Worm (Caenorhabditis elegans) whole organism, L1 larva: ENCODE data around the gene Y48A6B.14.

Source experiments
- C04F5.9 ChIP-seq: sonication (generic microtip); optimal IDR thresholded peaks from 2 replicates; lab custom pipeline; 2016; ENCODE audit warnings: missing genetic modification characterization, missing compliant biosample characterization
- C34B4.2 ChIP-seq: sonication (generic microtip); optimal IDR thresholded peaks from 2 replicates; lab custom pipeline; 2017; ENCODE audit warnings: mild to moderate bottlenecking, missing genetic modification characterization, missing compliant biosample characterization
- F16B12.6 ChIP-seq: fragments of 150-350 bp; optimal IDR thresholded peaks from 2 replicates; lab custom pipeline; 2014; ENCODE audit warnings: missing biosample characterization, missing genetic modification characterization
- Y116A8C.19 ChIP-seq: sonication (generic microtip); optimal IDR thresholded peaks from 2 replicates; lab custom pipeline; 2016; ENCODE audit warnings: missing compliant biosample characterization, missing genetic modification characterization, borderline replicate concordance
- aha-1 ChIP-seq: fragments of 150-350 bp; optimal IDR thresholded peaks from 2 replicates; lab custom pipeline; 2014; ENCODE audit warnings: missing biosample characterization, missing genetic modification characterization
- alr-1 ChIP-seq: fragments of 200-800 bp; sonication (Bioruptor generic); optimal IDR thresholded peaks from 2 replicates; lab custom pipeline; 2018; ENCODE audit warnings: borderline replicate concordance, mild to moderate bottlenecking, missing genetic modification characterization, missing compliant biosample characterization
- ceh-8 ChIP-seq: fragments of 200-800 bp; sonication (Bioruptor generic); optimal IDR thresholded peaks from 2 replicates; lab custom pipeline; 2018; ENCODE audit warnings: mild to moderate bottlenecking, missing genetic modification characterization, moderate library complexity, missing compliant biosample characterization
- ceh-82 ChIP-seq, 3 experiments: fragments of 150-350 bp in 1 of 3; sonication (generic microtip) in 2 of 3; optimal IDR thresholded peaks; 2 replicates each; lab custom pipeline; 2014 to 2017; ENCODE audit warnings: missing biosample characterization in 3 of 3, missing genetic modification characterization in 3 of 3
- ces-1 ChIP-seq: fragments of 150-350 bp; optimal IDR thresholded peaks from 2 replicates; lab custom pipeline; 2014; ENCODE audit warnings: missing biosample characterization, missing genetic modification reagents, missing genetic modification characterization
- efl-1 ChIP-seq, 4 experiments: fragments of 150-350 bp; optimal IDR thresholded peaks in 3 of 4; peaks in 1 of 4; 1 replicate in 1 of 4; 2 replicates in 3 of 4; lab custom pipeline; 2014; ENCODE audit warnings: missing biosample characterization in 2 of 4, missing genetic modification characterization in 2 of 4, missing genetic modification reagents in 2 of 4
- efl-3 ChIP-seq: fragments of 200-800 bp; sonication (Bioruptor generic); optimal IDR thresholded peaks from 2 replicates; lab custom pipeline; 2018; ENCODE audit warnings: mild to moderate bottlenecking, missing genetic modification characterization, missing compliant biosample characterization
- egl-13 ChIP-seq: sonication (generic microtip); optimal IDR thresholded peaks from 2 replicates; lab custom pipeline; 2016; ENCODE audit warnings: missing genotype, missing genetic modification reagents, missing genetic modification characterization, missing compliant biosample characterization
- egl-27 ChIP-seq, 2 experiments: fragments of 150-350 bp in 1 of 2; sonication (generic microtip); optimal IDR thresholded peaks; 3 replicates each; lab custom pipeline; 2017 to 2018; ENCODE audit warnings: missing biosample characterization in 2 of 2, missing genetic modification characterization in 2 of 2, missing genetic modification reagents in 2 of 2
- fkh-4 ChIP-seq: sonication (generic microtip); optimal IDR thresholded peaks from 2 replicates; lab custom pipeline; 2016; ENCODE audit warnings: missing compliant biosample characterization, missing genetic modification characterization, borderline replicate concordance
- fkh-8 ChIP-seq: sonication (generic microtip); optimal IDR thresholded peaks from 2 replicates; lab custom pipeline; 2016; ENCODE audit warnings: mild to moderate bottlenecking, missing genetic modification characterization, missing compliant biosample characterization
- grh-1 ChIP-seq: fragments of 200-800 bp; sonication (Bioruptor generic); IDR thresholded peaks from 2 replicates; pipeline ENCODE4 v1.3.6; 2022; ENCODE audit warnings: missing genetic modification reagents, missing genetic modification characterization, missing compliant biosample characterization
- hlh-4 ChIP-seq: sonication (generic microtip); optimal IDR thresholded peaks from 2 replicates; lab custom pipeline; 2016; ENCODE audit warnings: mild to moderate bottlenecking, missing genetic modification characterization, missing compliant biosample characterization
- jun-1 ChIP-seq: fragments of 150-350 bp; optimal IDR thresholded peaks from 2 replicates; lab custom pipeline; 2014; ENCODE audit warnings: missing biosample characterization, missing genetic modification reagents, missing genetic modification characterization
- lin-13 ChIP-seq: fragments of 150-350 bp; optimal IDR thresholded peaks from 2 replicates; lab custom pipeline; 2014; ENCODE audit warnings: missing biosample characterization, missing genetic modification reagents, missing genetic modification characterization
- lin-15B ChIP-seq: fragments of 150-350 bp; sonication (generic microtip); optimal IDR thresholded peaks from 3 replicates; lab custom pipeline; 2014; ENCODE audit warnings: missing biosample characterization, missing genetic modification characterization
- lin-35 ChIP-seq, 2 experiments: fragments of 150-350 bp; optimal IDR thresholded peaks; 2 replicates each; lab custom pipeline; 2014; ENCODE audit warnings: missing biosample characterization in 2 of 2, missing genetic modification characterization in 2 of 2, missing genetic modification reagents in 2 of 2
- lin-39 ChIP-seq: fragments of 150-350 bp; optimal IDR thresholded peaks from 2 replicates; lab custom pipeline; 2014; ENCODE audit warnings: missing biosample characterization, missing genetic modification reagents, missing genetic modification characterization
- mab-9 ChIP-seq: fragments of 200-800 bp; sonication (Bioruptor generic); IDR thresholded peaks from 2 replicates; pipeline ENCODE4 v1.3.6; 2022; ENCODE audit warnings: missing genetic modification reagents, missing genetic modification characterization, missing compliant biosample characterization
- mdl-1 ChIP-seq, 2 experiments: fragments of 150-350 bp; optimal IDR thresholded peaks; 2 replicates each; lab custom pipeline; 2014 to 2017; ENCODE audit warnings: missing biosample characterization in 2 of 2, missing genetic modification characterization in 2 of 2, inconsistent platforms in 1 of 2
- nhr-11 ChIP-seq: fragments of 150-350 bp; optimal IDR thresholded peaks from 2 replicates; lab custom pipeline; 2014; ENCODE audit warnings: missing biosample characterization, missing genetic modification characterization
- nhr-19 ChIP-seq: fragments of 200-800 bp; sonication (Bioruptor generic); conservative IDR thresholded peaks from 2 replicates; pipeline ENCODE4 v1.3.6; 2022; ENCODE audit warnings: missing genetic modification characterization, missing compliant biosample characterization
- nhr-20 ChIP-seq: sonication (generic microtip); optimal IDR thresholded peaks from 2 replicates; lab custom pipeline; 2016; ENCODE audit warnings: mild to moderate bottlenecking, missing genetic modification characterization, missing compliant biosample characterization
- nhr-237 ChIP-seq: fragments of 150-350 bp; optimal IDR thresholded peaks from 2 replicates; lab custom pipeline; 2014; ENCODE audit warnings: missing biosample characterization, missing genetic modification characterization
- nhr-71 ChIP-seq: sonication (generic microtip); optimal IDR thresholded peaks from 2 replicates; lab custom pipeline; 2016; ENCODE audit warnings: mild to moderate bottlenecking, missing genetic modification characterization, moderate library complexity, missing compliant biosample characterization
- nhr-77 ChIP-seq: fragments of 150-350 bp; optimal IDR thresholded peaks from 2 replicates; lab custom pipeline; 2014; ENCODE audit warnings: missing biosample characterization, missing genetic modification characterization
- nhr-85 ChIP-seq: sonication (generic microtip); peaks from one replicate; lab custom pipeline; 2016; ENCODE audit warnings: missing genetic modification characterization, inconsistent platforms, missing compliant biosample characterization
- nhr-90 ChIP-seq: sonication (generic microtip); optimal IDR thresholded peaks from 2 replicates; lab custom pipeline; 2016; ENCODE audit warnings: mild to moderate bottlenecking, missing genetic modification characterization, missing compliant biosample characterization; ENCODE audit not compliant: poor library complexity
- pag-3 ChIP-seq: sonication (generic microtip); optimal IDR thresholded peaks from 2 replicates; lab custom pipeline; 2017; ENCODE audit warnings: missing genetic modification characterization, mild to moderate bottlenecking, missing compliant biosample characterization, antibody characterized with exemption, borderline replicate concordance; ENCODE audit not compliant: insufficient read depth
- snpc-4 ChIP-seq: fragments of 150-350 bp; optimal IDR thresholded peaks from 2 replicates; lab custom pipeline; 2014; ENCODE audit warnings: missing biosample characterization, missing genetic modification characterization
- sup-37 ChIP-seq: fragments of 200-800 bp; sonication (Bioruptor generic); optimal IDR thresholded peaks from 2 replicates; lab custom pipeline; 2018; ENCODE audit warnings: mild to moderate bottlenecking, missing genetic modification characterization, missing compliant biosample characterization
- swsn-7 ChIP-seq: sonication (generic microtip); optimal IDR thresholded peaks from 2 replicates; lab custom pipeline; 2016; ENCODE audit warnings: missing genetic modification characterization, missing compliant biosample characterization
- tbx-2 ChIP-seq: sonication (generic microtip); optimal IDR thresholded peaks from 2 replicates; lab custom pipeline; 2016; ENCODE audit warnings: missing genetic modification characterization, missing compliant biosample characterization
- unc-130 ChIP-seq: fragments of 150-350 bp; optimal IDR thresholded peaks from 2 replicates; lab custom pipeline; 2017; ENCODE audit warnings: missing biosample characterization, missing genetic modification characterization, inconsistent platforms
- xbp-1 ChIP-seq: sonication (generic microtip); optimal IDR thresholded peaks from 2 replicates; lab custom pipeline; 2016; ENCODE audit warnings: missing genetic modification characterization, missing compliant biosample characterization
- zip-4 ChIP-seq: fragments of 200-800 bp; sonication (Bioruptor generic); optimal IDR thresholded peaks from 2 replicates; lab custom pipeline; 2018; ENCODE audit warnings: mild to moderate bottlenecking, missing genetic modification characterization, moderate library complexity, missing compliant biosample characterization
- ztf-4 ChIP-seq: fragments of 150-350 bp; optimal IDR thresholded peaks from 2 replicates; lab custom pipeline; 2014; ENCODE audit warnings: missing biosample characterization, missing genetic modification characterization

Y48A6B.14 gene

DNA sequence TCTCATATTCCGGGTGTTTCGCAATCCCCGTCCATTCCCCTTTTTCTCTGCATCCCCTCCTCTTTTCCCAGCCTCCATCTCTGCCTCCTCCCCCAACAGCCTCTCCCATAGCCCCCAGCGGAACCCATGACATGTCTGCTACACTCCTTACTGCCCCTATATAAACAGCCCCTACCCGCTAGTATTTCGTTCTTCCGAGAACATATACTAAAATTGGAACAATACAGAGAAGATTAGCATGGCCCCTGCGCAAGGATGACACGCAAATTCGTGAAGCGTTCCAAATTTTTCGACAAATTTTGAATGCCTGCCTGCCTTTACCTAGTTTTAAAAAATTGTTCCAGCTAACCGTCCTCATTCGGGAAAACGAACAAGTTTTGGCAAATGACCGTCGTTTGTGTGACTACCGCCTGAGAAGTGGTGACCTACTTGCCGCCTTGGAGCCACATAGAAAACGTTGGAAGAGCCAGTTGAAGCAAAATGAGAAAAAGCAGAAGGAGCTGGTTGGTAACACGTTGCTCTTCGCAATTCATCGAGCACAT, 41.8 kb upstream of the Y48A6B.14 start (continued):
- TF ChIP-seq swsn-7 (tag; lab: Kevin White, UChicago): peak; percentile 98
- peak; percentile 91 for TF ChIP-seq lin-39 (tag; lab: Kevin White, UChicago)
- peak; percentile 97 for TF ChIP-seq ceh-8 (GFP tag; lab: Kevin White, UChicago)
- TF ChIP-seq xbp-1 (tag; lab: Kevin White, UChicago): peak; percentile 95
- peak; percentile 94 for TF ChIP-seq unc-130 (tag; lab: Kevin White, UChicago)
- no peak for TF ChIP-seq alr-1
- peak; percentile 96 for TF ChIP-seq mab-9
- peak; percentile 97 for TF ChIP-seq nhr-85
- peak; percentile 75 for TF ChIP-seq Y116A8C.19 (tag; lab: Kevin White, UChicago)

DNA sequence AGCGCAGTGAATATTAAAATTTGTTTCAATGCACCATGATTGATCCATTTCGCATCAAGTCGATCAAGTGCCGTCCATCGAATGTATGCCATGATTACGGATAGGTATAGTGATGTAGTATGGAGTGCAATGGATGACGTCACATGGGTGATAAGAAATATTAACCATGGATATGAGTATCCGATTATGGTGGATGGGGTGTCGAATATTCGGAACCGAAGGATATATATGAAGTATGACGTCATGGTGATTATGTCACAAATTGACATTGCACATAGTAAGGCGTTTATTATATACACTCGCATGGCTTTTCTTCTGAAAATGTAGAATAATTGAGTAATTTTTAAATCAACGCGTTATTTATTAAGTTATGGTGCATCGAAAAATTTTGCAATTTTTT, 37.3 kb upstream of the Y48A6B.14 start:
- TF ChIP-seq jun-1 (tag; lab: Kevin White, UChicago) (no peak), nhr-11 (tag; lab: Kevin White, UChicago) (no peak), ztf-4 (tag; lab: Kevin White, UChicago) (no peak), fkh-8 (tag; lab: Kevin White, UChicago) (no peak), snpc-4 (tag; lab: Kevin White, UChicago) (no peak), egl-27 (tag; optimal IDR thresholded peaks at IDR 0.05; lab: Kevin White, UChicago) (no peak), F16B12.6 (tag; lab: Kevin White, UChicago) (no peak), nhr-19 (GFP tag; lab: Robert Waterston, UW) (no peak), egl-13 (tag; lab: Kevin White, UChicago) (no peak)

ce11 chrIII:10995156-10995555, 36.3 kb upstream of the Y48A6B.14 start, which contains the start of gene dmsr-5:
Gene dmsr-5, minus strand, starts transcription at chrIII:10995256.
- TF ChIP-seq Y116A8C.19 (tag; lab: Kevin White, UChicago) (no peak), grh-1 (GFP tag; lab: Robert Waterston, UW) (no peak), efl-1 (optimal IDR thresholded peaks at IDR 0.05; lab: Kevin White, UChicago) (no peak), efl-1 (GFP tag; optimal IDR thresholded peaks at IDR 0.05 in 1 of 2; lab: Kevin White, UChicago) (no peak), nhr-90 (no peak), pag-3 (no peak), aha-1 (no peak), fkh-4 (no peak), ces-1 (GFP tag; lab: Kevin White, UChicago) (no peak), egl-27 (tag; optimal IDR thresholded peaks at IDR 0.05; lab: Kevin White, UChicago) (no peak), efl-3 (GFP tag; lab: Kevin White, UChicago) (no peak), C04F5.9 (tag; lab: Kevin White, UChicago) (no peak), nhr-77 (tag; lab: Kevin White, UChicago) (no peak), hlh-4 (tag; lab: Kevin White, UChicago) (no peak), mdl-1 (tag; optimal IDR thresholded peaks at IDR 0.05; lab: Kevin White, UChicago) (no peak), zip-4 (GFP tag; lab: Kevin White, UChicago) (no peak)

DNA sequence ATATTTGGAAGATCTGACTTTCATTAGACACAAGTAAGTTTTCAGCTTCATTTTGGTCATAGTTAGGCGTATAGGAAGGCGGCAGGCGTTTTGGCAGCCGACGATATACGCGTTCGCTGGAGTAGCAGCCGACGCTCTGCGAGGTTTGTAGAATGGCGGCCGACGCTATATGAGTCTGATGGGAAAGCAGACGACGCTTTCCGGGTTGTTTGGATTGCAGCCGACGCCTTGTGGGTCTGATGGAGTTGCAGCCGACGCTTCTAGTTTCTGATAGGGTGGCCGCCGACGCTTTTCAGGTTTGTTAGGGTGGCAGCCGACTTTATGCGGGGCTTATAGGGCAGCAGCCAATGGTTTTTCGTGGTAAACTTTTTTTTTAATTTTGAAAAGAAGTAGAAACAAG, 28.6 kb upstream of the Y48A6B.14 start:
- TF ChIP-seq nhr-71 (no peak), nhr-85 (peak; percentile 1)
- TF ChIP-seq, all 84 proteins: peak for 1

DNA sequence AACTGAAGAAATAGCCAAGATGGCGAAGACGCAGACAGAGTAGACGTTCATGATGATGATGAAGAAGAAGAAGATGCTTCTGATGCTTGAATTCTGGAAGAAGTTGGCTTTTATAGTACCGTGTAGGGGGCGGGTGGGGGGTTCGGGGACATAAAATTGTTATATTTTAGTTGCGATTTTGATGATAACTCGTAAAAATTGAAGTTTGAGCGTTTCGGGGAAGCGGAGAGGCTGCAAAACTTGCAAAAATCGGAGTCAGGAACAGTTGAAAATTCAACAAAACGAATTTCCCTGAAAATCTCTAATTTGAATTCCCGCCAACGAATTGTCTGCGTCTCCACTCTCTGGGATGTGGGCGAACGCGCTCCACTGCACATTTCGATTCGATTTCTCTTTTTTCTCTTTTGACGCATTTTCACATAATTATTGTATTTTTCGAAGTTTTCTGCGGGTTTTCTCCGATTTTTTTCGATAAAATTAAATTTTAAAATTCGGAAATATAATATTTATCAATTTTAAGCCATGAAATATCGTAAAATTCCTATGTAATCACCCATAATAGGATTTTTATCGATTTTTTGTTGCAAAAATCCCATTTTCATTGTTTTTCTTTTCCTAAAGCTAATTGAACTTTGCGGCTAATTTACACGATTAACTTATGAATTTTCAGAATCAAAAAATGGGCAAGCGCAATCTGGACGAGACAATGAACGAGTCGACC, 23.7 kb upstream of the Y48A6B.14 start, which contains the start of the genes fipr-17 and Y48A6B.3:
Gene fipr-17 (minus strand): TSS at position 51 of the 721 bp plus-strand sequence.
Gene Y48A6B.3 (plus strand): TSS at position 671 of the 721 bp plus-strand sequence.
- peak; percentile 68 for TF ChIP-seq grh-1 (GFP tag; lab: Robert Waterston, UW)
- TF ChIP-seq C34B4.2 (tag; lab: Kevin White, UChicago): no peak
- TF ChIP-seq nhr-237 (tag; lab: Kevin White, UChicago): peak; percentile 54
- peak; percentile 64 for TF ChIP-seq C04F5.9 (tag; lab: Kevin White, UChicago)
- peak; percentile 83 for TF ChIP-seq nhr-19 (GFP tag; lab: Robert Waterston, UW)
- TF ChIP-seq ces-1 (GFP tag; lab: Kevin White, UChicago): no peak
- no peak for TF ChIP-seq sup-37 (GFP tag; lab: Kevin White, UChicago)
- TF ChIP-seq lin-13 (GFP tag; lab: Kevin White, UChicago): peak; percentile 86
- peak; percentile 81 for TF ChIP-seq xbp-1 (tag; lab: Kevin White, UChicago)
- peak; percentile 87 for TF ChIP-seq tbx-2 (tag; lab: Kevin White, UChicago)
- TF ChIP-seq efl-3 (GFP tag; lab: Kevin White, UChicago): no peak
- peak; percentile 95 for TF ChIP-seq lin-15B (tag; lab: Kevin White, UChicago)
- peak; percentile 100 for TF ChIP-seq lin-35 (GFP tag; optimal IDR thresholded peaks at IDR 0.05; lab: Kevin White, UChicago)
- TF ChIP-seq fkh-8 (tag; lab: Kevin White, UChicago): peak; percentile 83
- TF ChIP-seq nhr-85: peak; percentile 87
- no peak for TF ChIP-seq Y116A8C.19 (tag; lab: Kevin White, UChicago)
- TF ChIP-seq nhr-20 (tag; lab: Kevin White, UChicago): peak; percentile 83
- TF ChIP-seq swsn-7 (tag; lab: Kevin White, UChicago): peak; percentile 79
- TF ChIP-seq ceh-82 (tag; optimal IDR thresholded peaks at IDR 0.05; lab: Kevin White, UChicago): peak; percentile 83 to 97 (median 83)
